Fruit fly (Drosophila melanogaster) whole organism, embryonic: ENCODE data around the gene ab.

Source experiments
- Bteb2 ChIP-seq: fragments of 200-800 bp; sonication (Bioruptor generic); optimal IDR thresholded peaks from 2 replicates; lab custom pipeline; 2016; ENCODE audit warnings: missing biosample characterization, missing genetic modification characterization
- C15 ChIP-seq: fragments of 200-800 bp; sonication (Bioruptor generic); IDR thresholded peaks from 3 replicates; pipeline ENCODE4 v1.3.6; 2022; ENCODE audit warnings: missing biosample characterization, missing genetic modification characterization
- CG10267 ChIP-seq: fragments of 200-800 bp; sonication (Bioruptor generic); optimal IDR thresholded peaks from 2 replicates; lab custom pipeline; 2018; ENCODE audit warnings: missing biosample characterization, mild to moderate bottlenecking, missing genetic modification characterization, moderate library complexity
- CG11247 ChIP-seq: fragments of 200-800 bp; sonication (Bioruptor generic); IDR thresholded peaks from 2 replicates; pipeline ENCODE4 v1.3.6; 2022; ENCODE audit warnings: missing biosample characterization, missing genetic modification characterization
- CG11695 ChIP-seq: fragments of 200-800 bp; sonication (Bioruptor generic); IDR thresholded peaks from 3 replicates; pipeline ENCODE4 v1.3.6; 2022; ENCODE audit warnings: missing biosample characterization, missing genetic modification characterization
- CG13424 ChIP-seq: fragments of 200-800 bp; sonication (Bioruptor generic); optimal IDR thresholded peaks from 2 replicates; lab custom pipeline; 2019; ENCODE audit warnings: missing biosample characterization, mild to moderate bottlenecking, missing genetic modification characterization, moderate library complexity
- CG14710 ChIP-seq: fragments of 200-800 bp; sonication (Bioruptor generic); optimal IDR thresholded peaks from 3 replicates; lab custom pipeline; 2019; ENCODE audit warnings: missing biosample characterization, mild to moderate bottlenecking, missing genetic modification characterization, moderate library complexity
- CG14860 ChIP-seq: fragments of 200-800 bp; sonication (Bioruptor generic); IDR thresholded peaks from 3 replicates; pipeline ENCODE4 v1.3.6; 2022; ENCODE audit warnings: missing biosample characterization, missing genetic modification characterization; ENCODE audit not compliant: partially characterized antibody
- CG1647 ChIP-seq: fragments of 200-800 bp; sonication (Bioruptor generic); optimal IDR thresholded peaks from 3 replicates; lab custom pipeline; 2016; ENCODE audit warnings: missing biosample characterization, missing genetic modification characterization
- CG16863 ChIP-seq: fragments of 200-800 bp; sonication (Bioruptor generic); optimal IDR thresholded peaks from 3 replicates; lab custom pipeline; 2016; ENCODE audit warnings: missing biosample characterization, missing genetic modification characterization
- CG17328 ChIP-seq: fragments of 200-800 bp; sonication (Bioruptor generic); IDR thresholded peaks from 2 replicates; pipeline ENCODE4 v1.3.6; 2022; ENCODE audit warnings: missing biosample characterization, missing genetic modification characterization
- CG17359 ChIP-seq: fragments of 200-800 bp; sonication (Bioruptor generic); optimal IDR thresholded peaks from 3 replicates; lab custom pipeline; 2018; ENCODE audit warnings: missing biosample characterization, mild to moderate bottlenecking, missing genetic modification characterization, moderate library complexity
- CG18011 ChIP-seq: fragments of 200-800 bp; sonication (Bioruptor generic); optimal IDR thresholded peaks from 2 replicates; lab custom pipeline; 2017; ENCODE audit warnings: missing biosample characterization, missing genetic modification characterization, mild to moderate bottlenecking, moderate library complexity, missing genotype
- CG18262 ChIP-seq: fragments of 200-800 bp; optimal IDR thresholded peaks from 3 replicates; lab custom pipeline; 2019; ENCODE audit warnings: missing biosample characterization, mild to moderate bottlenecking, missing genetic modification characterization, moderate library complexity
- CG2199 ChIP-seq: fragments of 200-800 bp; sonication (Bioruptor generic); IDR thresholded peaks from 3 replicates; pipeline ENCODE4 v1.3.6; 2022; ENCODE audit warnings: missing biosample characterization, missing genetic modification characterization
- CG2889 ChIP-seq: fragments of 200-800 bp; sonication (Bioruptor generic); IDR thresholded peaks from 3 replicates; pipeline ENCODE4 v1.3.6; 2022; ENCODE audit warnings: missing biosample characterization, missing genetic modification characterization
- CG30431 ChIP-seq: fragments of 200-800 bp; sonication (Bioruptor generic); optimal IDR thresholded peaks from 2 replicates; lab custom pipeline; 2017; ENCODE audit warnings: missing biosample characterization, missing genetic modification characterization
- CG3163 ChIP-seq: fragments of 200-800 bp; sonication (Bioruptor generic); optimal IDR thresholded peaks from 3 replicates; lab custom pipeline; 2016; ENCODE audit warnings: missing biosample characterization, missing genetic modification characterization
- CG32772 ChIP-seq: fragments of 200-800 bp; sonication (Bioruptor generic); IDR thresholded peaks from 2 replicates; pipeline ENCODE4 v1.3.6; 2022; ENCODE audit warnings: missing biosample characterization, missing genetic modification characterization
- CG33557 ChIP-seq: fragments of 200-800 bp; sonication (Bioruptor generic); optimal IDR thresholded peaks from 2 replicates; lab custom pipeline; 2019; ENCODE audit warnings: missing biosample characterization, mild to moderate bottlenecking, missing genetic modification characterization, moderate library complexity
- CG3726 ChIP-seq: fragments of 200-800 bp; sonication (Bioruptor generic); IDR thresholded peaks from 3 replicates; pipeline ENCODE4, ENCODE4 v1.3.6; 2022; ENCODE audit warnings: missing biosample characterization, missing genetic modification characterization
- CG3838 ChIP-seq: fragments of 200-800 bp; sonication (Bioruptor generic); optimal IDR thresholded peaks from 3 replicates; lab custom pipeline; 2016; ENCODE audit warnings: missing biosample characterization, missing genetic modification characterization
- CG5245 ChIP-seq: fragments of 200-800 bp; sonication (Bioruptor generic); optimal IDR thresholded peaks from 3 replicates; lab custom pipeline; 2016; ENCODE audit warnings: missing biosample characterization, missing genetic modification characterization
- CG6254 ChIP-seq: fragments of 200-800 bp; sonication (Bioruptor generic); optimal IDR thresholded peaks from 3 replicates; lab custom pipeline; 2017; ENCODE audit warnings: mild to moderate bottlenecking, missing biosample characterization, missing genetic modification reagents, missing genetic modification characterization
- CG8281 ChIP-seq: fragments of 200-800 bp; sonication (Bioruptor generic); optimal IDR thresholded peaks from 2 replicates; lab custom pipeline; 2018; ENCODE audit warnings: missing biosample characterization, mild to moderate bottlenecking, missing genetic modification characterization, moderate library complexity
- CG9727 ChIP-seq: fragments of 200-800 bp; sonication (Bioruptor generic); optimal IDR thresholded peaks from 3 replicates; lab custom pipeline; 2017; ENCODE audit warnings: missing biosample characterization, mild to moderate bottlenecking, missing genetic modification characterization
- Deaf1 ChIP-seq: fragments of 200-800 bp; optimal IDR thresholded peaks from 3 replicates; lab custom pipeline; 2019; ENCODE audit warnings: missing biosample characterization, mild to moderate bottlenecking, missing genetic modification characterization, moderate library complexity
- Lim3 ChIP-seq: fragments of 200-800 bp; sonication (Bioruptor generic); IDR thresholded peaks from 2 replicates; pipeline ENCODE4 v1.3.6; 2022; ENCODE audit warnings: missing biosample characterization, missing genetic modification characterization
- MESR4 ChIP-seq: fragments of 200-800 bp; sonication (Bioruptor generic); optimal IDR thresholded peaks from 2 replicates; lab custom pipeline; 2018; ENCODE audit warnings: missing biosample characterization, mild to moderate bottlenecking, missing genetic modification characterization, moderate library complexity
- NK7.1 ChIP-seq: fragments of 200-800 bp; sonication (Bioruptor generic); optimal IDR thresholded peaks from 3 replicates; lab custom pipeline; 2016; ENCODE audit warnings: missing biosample characterization, missing genetic modification characterization
- NfI ChIP-seq: fragments of 200-800 bp; sonication (Bioruptor generic); optimal IDR thresholded peaks from 3 replicates; lab custom pipeline; 2018; ENCODE audit warnings: missing biosample characterization, mild to moderate bottlenecking, missing genetic modification characterization, moderate library complexity
- Oaz ChIP-seq: fragments of 200-800 bp; sonication (Bioruptor generic); IDR thresholded peaks from 2 replicates; pipeline ENCODE4 v1.3.6; 2022; ENCODE audit warnings: missing biosample characterization, missing genetic modification characterization
- Rx ChIP-seq: fragments of 200-800 bp; sonication (Bioruptor generic); IDR thresholded peaks from 2 replicates; pipeline ENCODE4 v1.3.6; 2022; ENCODE audit warnings: missing biosample characterization, missing genetic modification characterization
- Xbp1 ChIP-seq: fragments of 200-800 bp; sonication (Bioruptor generic); optimal IDR thresholded peaks from 3 replicates; lab custom pipeline; 2016; ENCODE audit warnings: missing biosample characterization, mild to moderate bottlenecking, missing genetic modification characterization
- YL-1 ChIP-seq: fragments of 200-800 bp; sonication (Bioruptor generic); optimal IDR thresholded peaks from 3 replicates; lab custom pipeline; 2017; ENCODE audit warnings: missing biosample characterization, mild to moderate bottlenecking, missing genetic modification characterization
- bowl ChIP-seq: fragments of 200-800 bp; sonication (Bioruptor generic); IDR thresholded peaks from 2 replicates; pipeline ENCODE4 v1.3.6; 2022; ENCODE audit warnings: missing biosample characterization, missing genetic modification characterization
- cato ChIP-seq: fragments of 200-800 bp; sonication (Bioruptor generic); optimal IDR thresholded peaks from 2 replicates; lab custom pipeline; 2016; ENCODE audit warnings: missing biosample characterization, missing genetic modification characterization, borderline replicate concordance
- chm ChIP-seq: fragments of 200-800 bp; sonication (Bioruptor generic); IDR thresholded peaks from 2 replicates; pipeline ENCODE4 v1.3.6; 2022; ENCODE audit warnings: missing biosample characterization, missing genetic modification characterization
- chn ChIP-seq: fragments of 200-800 bp; sonication (Bioruptor generic); optimal IDR thresholded peaks from 2 replicates; lab custom pipeline; 2016; ENCODE audit warnings: missing biosample characterization, missing genetic modification characterization
- ci ChIP-seq: fragments of 200-800 bp; sonication (Bioruptor generic); IDR thresholded peaks from 3 replicates; pipeline ENCODE4 v1.3.6; 2022; ENCODE audit warnings: missing biosample characterization, missing genetic modification characterization
- dpn ChIP-seq, 2 experiments: fragments of 200-800 bp; sonication (Bioruptor generic); optimal IDR thresholded peaks; 3 replicates each; lab custom pipeline; 2016; ENCODE audit warnings: missing biosample characterization in 2 of 2, missing genetic modification characterization in 2 of 2
- esg ChIP-seq: fragments of 200-800 bp; sonication (Bioruptor generic); conservative IDR thresholded peaks from 2 replicates; pipeline ENCODE4 v1.3.6; 2022; ENCODE audit warnings: missing biosample characterization, missing genetic modification characterization
- h ChIP-seq: fragments of >200 bp; optimal IDR thresholded peaks from 2 replicates; lab custom pipeline; 2017
- nmo ChIP-seq: fragments of 200-800 bp; sonication (Bioruptor generic); optimal IDR thresholded peaks from 2 replicates; lab custom pipeline; 2018; ENCODE audit warnings: missing biosample characterization, mild to moderate bottlenecking, missing genetic modification characterization, moderate library complexity
- phol ChIP-seq: fragments of 200-800 bp; sonication (Bioruptor generic); optimal IDR thresholded peaks from 3 replicates; lab custom pipeline; 2018; ENCODE audit warnings: missing biosample characterization, mild to moderate bottlenecking, missing genetic modification characterization, moderate library complexity
- sens ChIP-seq: fragments of 200-800 bp; sonication (Bioruptor generic); peaks from one replicate; lab custom pipeline; 2016; ENCODE audit warnings: missing biosample characterization, missing genetic modification characterization
- slou ChIP-seq: fragments of 200-800 bp; sonication (Bioruptor generic); optimal IDR thresholded peaks from 3 replicates; lab custom pipeline; 2016; ENCODE audit warnings: missing biosample characterization, missing genetic modification characterization
- tio ChIP-seq: fragments of 200-800 bp; sonication (Bioruptor generic); optimal IDR thresholded peaks from 2 replicates; lab custom pipeline; 2017; ENCODE audit warnings: missing biosample characterization, missing genetic modification characterization, inconsistent platforms
- wek ChIP-seq: fragments of 200-800 bp; sonication (Bioruptor generic); optimal IDR thresholded peaks from 3 replicates; lab custom pipeline; 2018; ENCODE audit warnings: missing biosample characterization, mild to moderate bottlenecking, missing genetic modification characterization, moderate library complexity
- z ChIP-seq: fragments of 200-800 bp; sonication (Bioruptor generic); IDR thresholded peaks from 3 replicates; pipeline ENCODE4 v1.3.6; 2022; ENCODE audit warnings: missing biosample characterization, missing genetic modification characterization
- zf30C ChIP-seq: fragments of 200-800 bp; sonication (Bioruptor generic); optimal IDR thresholded peaks from 3 replicates; lab custom pipeline; 2018; ENCODE audit warnings: missing biosample characterization, mild to moderate bottlenecking, missing genetic modification characterization
- zfh1 ChIP-seq: fragments of 200-800 bp; sonication (Bioruptor generic); IDR thresholded peaks from 3 replicates; pipeline ENCODE4 v1.3.6; 2022; ENCODE audit warnings: missing biosample characterization, missing genetic modification characterization

ab gene

dm6 chr2L:11222079-11222478, 11.6 kb downstream of the ab start (continued):
- no peak for TF ChIP-seq CG14860 (GFP tag; lab: Robert Waterston, UW)
- no peak for TF ChIP-seq Bteb2 (GFP tag; lab: Kevin White, UChicago)
- TF ChIP-seq bowl (GFP tag; lab: Robert Waterston, UW), result no peak
- no peak for TF ChIP-seq cato (GFP tag; lab: Kevin White, UChicago)
- peak; percentile 4 for TF ChIP-seq nmo (GFP tag; lab: Kevin White, UChicago)
- TF ChIP-seq NfI (GFP tag; lab: Kevin White, UChicago), result no peak
- TF ChIP-seq CG1647 (GFP tag; lab: Kevin White, UChicago), result no peak
- no peak for TF ChIP-seq zf30C (GFP tag; lab: Kevin White, UChicago)
- peak; percentile 47; the same call in 1 of the 2 replicates for TF ChIP-seq CG17328 (GFP tag; lab: Robert Waterston, UW)
- TF ChIP-seq CG2889 (GFP tag; lab: Robert Waterston, UW), result no peak
- TF ChIP-seq sens (GFP tag; lab: Kevin White, UChicago), result peak; percentile 78
- TF ChIP-seq CG9727 (GFP tag; lab: Kevin White, UChicago), result peak; percentile 21
- TF ChIP-seq CG6254 (GFP tag; lab: Kevin White, UChicago), result no peak
- TF ChIP-seq Deaf1, result no peak
- 0 out of 3 replicates have a peak, but pooled peaks have one; percentile 36 for TF ChIP-seq z (GFP tag; lab: Robert Waterston, UW)
- TF ChIP-seq CG3726 (GFP tag; lab: Robert Waterston, UW), result no peak
- peak; percentile 24; the same call in 1 of the 2 replicates for TF ChIP-seq esg (GFP tag; lab: Robert Waterston, UW)
- TF ChIP-seq CG5245, result no peak
- TF ChIP-seq CG18011 (GFP tag; lab: Kevin White, UChicago), result no peak
- TF ChIP-seq wek (GFP tag; lab: Kevin White, UChicago), result no peak
- no peak for TF ChIP-seq CG8281 (tag; lab: Kevin White, UChicago)
- no peak for TF ChIP-seq tio (GFP tag; lab: Kevin White, UChicago)
- peak; percentile 26 for TF ChIP-seq CG18262
- TF ChIP-seq CG16863 (GFP tag; lab: Kevin White, UChicago), result no peak
- TF ChIP-seq YL-1, result no peak
- TF ChIP-seq CG14710 (tag; lab: Kevin White, UChicago), result no peak
- TF ChIP-seq ci (GFP tag; lab: Robert Waterston, UW), result peak; percentile 62; the same call in 1 of the 3 replicates
- TF ChIP-seq NK7.1 (GFP tag; lab: Kevin White, UChicago), result no peak
- TF ChIP-seq zfh1 (GFP tag; lab: Robert Waterston, UW), result no peak
- TF ChIP-seq CG3163, result no peak
- TF ChIP-seq C15 (GFP tag; lab: Robert Waterston, UW), result 0 out of 3 replicates have a peak, but pooled peaks have one; percentile 24
- peak; percentile 23 for TF ChIP-seq chn
- TF ChIP-seq CG3838 (GFP tag; lab: Kevin White, UChicago), result no peak
- no peak for TF ChIP-seq CG2199 (GFP tag; lab: Robert Waterston, UW)
- no peak for TF ChIP-seq chm (GFP tag; lab: Robert Waterston, UW)
- no peak for TF ChIP-seq MESR4
- peak; percentile 29; the same call in 1 of the 2 replicates for TF ChIP-seq Rx (GFP tag; lab: Robert Waterston, UW)
- peak; percentile 52 for TF ChIP-seq CG11247
- no peak for TF ChIP-seq Oaz
- TF ChIP-seq phol (tag; lab: Kevin White, UChicago), result peak; percentile 21
- no peak for TF ChIP-seq CG30431 (GFP tag; lab: Kevin White, UChicago)
- peak; percentile 17 for TF ChIP-seq CG17359 (tag; lab: Kevin White, UChicago)
- no peak for TF ChIP-seq CG13424 (tag; lab: Kevin White, UChicago)
- peak; percentile 17 for TF ChIP-seq Xbp1 (GFP tag; lab: Kevin White, UChicago)
- no peak for TF ChIP-seq Lim3 (GFP tag; lab: Robert Waterston, UW)
- no peak for TF ChIP-seq slou (GFP tag; lab: Kevin White, UChicago)
- peak; percentile 50; the same call in 1 of the 2 replicates for TF ChIP-seq CG32772
- TF ChIP-seq dpn (GFP tag; optimal IDR thresholded peaks at IDR 0.05; lab: Kevin White, UChicago), result no peak
- TF ChIP-seq h (lab: Kevin White, UChicago), result no peak
- peak; percentile 43; the same call in 1 of the 3 replicates for TF ChIP-seq CG11695 (GFP tag; lab: Robert Waterston, UW)
- TF ChIP-seq CG10267 (tag; lab: Kevin White, UChicago), result no peak
- TF ChIP-seq CG33557, result no peak
